Worm (Caenorhabditis elegans) whole organism, L3 larva: ENCODE data around the gene fbxb-46.

ENCODE experiments used
- R02D3.7 ChIP-seq: fragments of 150-350 bp; optimal IDR thresholded peaks from 2 replicates; lab custom pipeline; 2014; ENCODE audit warnings: missing biosample characterization, missing genetic modification characterization
- aly-2 ChIP-seq: fragments of 150-350 bp; optimal IDR thresholded peaks from 2 replicates; lab custom pipeline; 2014; ENCODE audit warnings: missing biosample characterization, missing genetic modification characterization
- ceh-16 ChIP-seq: sonication (generic microtip); optimal IDR thresholded peaks from 2 replicates; lab custom pipeline; 2017; ENCODE audit warnings: missing biosample characterization, missing genetic modification characterization
- ceh-82 ChIP-seq: fragments of 150-350 bp; optimal IDR thresholded peaks from 2 replicates; lab custom pipeline; 2014; ENCODE audit warnings: missing biosample characterization, missing genetic modification characterization
- daf-12 ChIP-seq: fragments of 150-350 bp; optimal IDR thresholded peaks from 2 replicates; lab custom pipeline; 2014; ENCODE audit warnings: missing biosample characterization, missing genetic modification reagents, missing genetic modification characterization
- egl-27 ChIP-seq: sonication (generic microtip); optimal IDR thresholded peaks from 4 replicates; lab custom pipeline; 2017; ENCODE audit warnings: missing biosample characterization, missing genetic modification reagents, missing genetic modification characterization
- egl-5 ChIP-seq: fragments of 150-350 bp; optimal IDR thresholded peaks from 2 replicates; lab custom pipeline; 2017; ENCODE audit warnings: missing biosample characterization, missing genetic modification reagents, missing genetic modification characterization, inconsistent platforms
- elt-1 ChIP-seq: fragments of 150-350 bp; optimal IDR thresholded peaks from 2 replicates; lab custom pipeline; 2014; ENCODE audit warnings: missing biosample characterization, missing genetic modification characterization
- elt-2 ChIP-seq: sonication (generic microtip); optimal IDR thresholded peaks from 2 replicates; lab custom pipeline; 2016; ENCODE audit warnings: missing genetic modification reagents, mild to moderate bottlenecking, missing genetic modification characterization, missing compliant biosample characterization
- elt-3 ChIP-seq, 3 experiments: fragments of 150-350 bp in 1 of 3; sonication (generic microtip) in 2 of 3; optimal IDR thresholded peaks; 2 replicates in 2 of 3; 4 replicates in 1 of 3; lab custom pipeline; 2014 to 2017; ENCODE audit warnings: missing biosample characterization in 3 of 3, missing genetic modification characterization in 3 of 3
- eor-1 ChIP-seq, 2 experiments: fragments of 150-350 bp; optimal IDR thresholded peaks; 2 replicates each; lab custom pipeline; 2014 to 2018; ENCODE audit warnings: missing biosample characterization in 2 of 2, missing genetic modification characterization in 2 of 2
- fkh-10 ChIP-seq: sonication (generic microtip); optimal IDR thresholded peaks from 2 replicates; lab custom pipeline; 2017; ENCODE audit warnings: missing biosample characterization, missing genetic modification reagents, missing genetic modification characterization
- fkh-2 ChIP-seq: fragments of 150-350 bp; optimal IDR thresholded peaks from 2 replicates; lab custom pipeline; 2014; ENCODE audit warnings: missing biosample characterization, missing genetic modification reagents, missing genetic modification characterization
- hmg-11 ChIP-seq: sonication (generic microtip); optimal IDR thresholded peaks from 2 replicates; lab custom pipeline; 2016; ENCODE audit warnings: missing genetic modification characterization, missing compliant biosample characterization
- jun-1 ChIP-seq: fragments of 150-350 bp; optimal IDR thresholded peaks from 2 replicates; lab custom pipeline; 2014; ENCODE audit warnings: missing biosample characterization, missing genetic modification reagents, missing genetic modification characterization
- lin-15B ChIP-seq: fragments of 150-350 bp; optimal IDR thresholded peaks from 2 replicates; lab custom pipeline; 2014; ENCODE audit warnings: missing biosample characterization, missing genetic modification characterization
- lsy-12 ChIP-seq: sonication (generic microtip); optimal IDR thresholded peaks from 2 replicates; lab custom pipeline; 2016; ENCODE audit warnings: mild to moderate bottlenecking, missing genetic modification characterization, missing compliant biosample characterization
- mml-1 ChIP-seq: fragments of 150-350 bp; sonication (generic microtip); optimal IDR thresholded peaks from 3 replicates; lab custom pipeline; 2014; ENCODE audit warnings: missing biosample characterization, missing genetic modification characterization
- nfya-1 ChIP-seq: sonication (generic microtip); optimal IDR thresholded peaks from 2 replicates; lab custom pipeline; 2017; ENCODE audit warnings: missing genetic modification characterization, mild to moderate bottlenecking, missing compliant biosample characterization, antibody characterized with exemption, moderate library complexity; ENCODE audit not compliant: insufficient read depth
- nhr-12 ChIP-seq: fragments of 150-350 bp; optimal IDR thresholded peaks from 2 replicates; lab custom pipeline; 2014; ENCODE audit warnings: missing biosample characterization, missing genetic modification characterization
- nhr-23 ChIP-seq: fragments of 150-350 bp; optimal IDR thresholded peaks from 2 replicates; lab custom pipeline; 2014; ENCODE audit warnings: missing biosample characterization, missing genetic modification reagents, missing genetic modification characterization
- nhr-25 ChIP-seq: sonication (generic microtip); optimal IDR thresholded peaks from 2 replicates; lab custom pipeline; 2017; ENCODE audit warnings: missing biosample characterization, missing genetic modification characterization
- nhr-43 ChIP-seq: sonication (generic microtip); optimal IDR thresholded peaks from 2 replicates; lab custom pipeline; 2016; ENCODE audit warnings: mild to moderate bottlenecking, missing genetic modification characterization, missing compliant biosample characterization; ENCODE audit not compliant: poor library complexity, severe bottlenecking
- nhr-76 ChIP-seq: fragments of 150-350 bp; sonication (generic microtip); optimal IDR thresholded peaks from 5 replicates; lab custom pipeline; 2014; ENCODE audit warnings: missing biosample characterization, missing genetic modification characterization
- pha-4 ChIP-seq: fragments of 150-350 bp; optimal IDR thresholded peaks from 2 replicates; lab custom pipeline; 2014; ENCODE audit warnings: missing biosample characterization, missing genetic modification reagents, missing genetic modification characterization
- pqm-1 ChIP-seq: fragments of 150-350 bp; optimal IDR thresholded peaks from 2 replicates; lab custom pipeline; 2017; ENCODE audit warnings: missing biosample characterization, missing genetic modification characterization, inconsistent platforms
- sea-2 ChIP-seq: fragments of 150-350 bp; sonication (generic microtip); optimal IDR thresholded peaks from 4 replicates; lab custom pipeline; 2014; ENCODE audit warnings: missing biosample characterization, missing genetic modification reagents, missing genetic modification characterization
- snpc-4 ChIP-seq: fragments of 150-350 bp; optimal IDR thresholded peaks from 2 replicates; lab custom pipeline; 2014; ENCODE audit warnings: missing biosample characterization, missing genetic modification characterization
- unc-39 ChIP-seq: sonication (generic microtip); optimal IDR thresholded peaks from 4 replicates; lab custom pipeline; 2017; ENCODE audit warnings: missing biosample characterization, missing genetic modification characterization
- ztf-11 ChIP-seq: fragments of 150-350 bp; optimal IDR thresholded peaks from 2 replicates; lab custom pipeline; 2014; ENCODE audit warnings: missing biosample characterization, missing genetic modification characterization
- ztf-4 ChIP-seq: fragments of 150-350 bp; optimal IDR thresholded peaks from 2 replicates; lab custom pipeline; 2014; ENCODE audit warnings: missing biosample characterization, missing genetic modification characterization

The fbxb-46 gene

DNA sequence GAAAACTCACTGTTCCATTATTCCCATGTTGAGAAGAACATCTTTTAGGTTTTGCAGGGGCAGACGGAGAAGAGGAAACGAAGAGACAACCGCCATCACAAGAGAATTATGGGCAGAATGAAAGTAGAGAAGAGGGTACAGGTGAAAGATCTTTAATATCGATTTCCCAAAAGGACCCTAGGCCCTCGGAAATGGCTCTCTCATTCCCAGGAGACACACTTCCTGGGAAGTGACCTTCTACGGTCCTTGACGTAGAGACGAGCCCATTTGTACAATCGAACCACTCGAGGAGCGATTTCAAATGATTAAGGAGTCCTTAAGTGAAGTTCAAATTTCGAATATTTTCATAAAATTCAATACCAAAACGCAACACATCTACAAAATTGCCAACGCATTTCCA, at the start of gene fbxb-46:
Gene fbxb-46, minus strand, starts transcription at position 101 of the 400 bp plus-strand sequence.
- no peak for TF ChIP-seq R02D3.7
- TF ChIP-seq egl-27 (tag; lab: Kevin White, UChicago): no peak
- no peak for TF ChIP-seq nhr-12
- no peak for TF ChIP-seq ztf-11

DNA sequence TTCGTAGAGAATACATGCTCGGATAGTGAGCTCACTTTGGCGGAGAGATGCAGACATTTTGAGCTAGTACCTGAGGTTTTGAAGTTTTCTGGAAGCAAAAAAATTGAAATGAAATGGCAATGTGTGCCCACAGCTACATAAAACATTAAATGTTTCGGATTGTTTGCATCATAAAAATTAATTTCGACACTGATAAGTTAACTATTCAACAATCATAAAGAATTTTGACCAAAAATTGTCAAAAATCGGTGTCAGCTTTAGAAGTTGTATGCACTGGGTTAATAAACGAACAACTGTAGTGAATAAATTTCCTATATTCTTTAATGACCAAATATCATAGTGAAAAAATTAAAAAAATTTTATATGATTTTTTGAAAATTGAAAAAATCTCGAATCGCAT, 48.0 kb upstream of the fbxb-46 start, which contains the start of gene fbxa-166:
Gene fbxa-166, minus strand, starts transcription at position 101 of the 400 bp plus-strand sequence.
- TF ChIP-seq nfya-1 (tag; lab: Kevin White, UChicago) (no peak), nhr-25 (tag; lab: Kevin White, UChicago) (no peak), lin-15B (no peak), aly-2 (no peak), fkh-2 (tag; lab: Kevin White, UChicago) (no peak)

DNA sequence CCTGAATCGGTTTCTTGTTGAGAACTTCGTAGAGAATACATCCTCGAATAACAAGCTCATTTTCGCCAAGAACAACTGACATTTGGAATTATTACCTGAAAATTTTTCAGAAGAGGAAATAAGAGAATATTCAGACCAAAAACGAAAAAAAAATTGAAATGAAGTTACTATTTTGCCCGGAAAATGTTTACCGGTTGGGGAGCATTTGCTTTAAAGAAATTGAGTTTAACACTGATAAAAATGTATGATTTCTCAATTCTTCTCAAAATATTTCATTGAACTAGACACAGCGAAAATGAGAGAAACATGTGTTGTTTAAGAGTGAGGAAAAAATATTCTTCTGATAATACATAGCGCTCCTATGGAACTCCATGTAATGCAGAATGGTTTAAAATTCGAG, 45.5 kb upstream of the fbxb-46 start, which contains the start of gene fbxa-165:
Gene fbxa-165, minus strand, starts transcription at position 101 of the 400 bp plus-strand sequence.
- TF ChIP-seq lsy-12 (tag; lab: Kevin White, UChicago) (no peak), elt-3 (tag; optimal IDR thresholded peaks at IDR 0.05; lab: Kevin White, UChicago) (no peak), fkh-10 (GFP tag; lab: Kevin White, UChicago) (no peak), nhr-12 (no peak), ceh-82 (tag; lab: Kevin White, UChicago) (no peak), sea-2 (GFP tag; lab: Kevin White, UChicago) (no peak), lin-15B (no peak), nhr-23 (tag; lab: Kevin White, UChicago) (no peak), mml-1 (tag; lab: Kevin White, UChicago) (no peak), eor-1 (tag; optimal IDR thresholded peaks at IDR 0.05; lab: Kevin White, UChicago) (no peak), pqm-1 (tag; lab: Kevin White, UChicago) (no peak), R02D3.7 (no peak), nhr-43 (no peak), unc-39 (no peak), fkh-2 (tag; lab: Kevin White, UChicago) (no peak), ztf-4 (tag; lab: Kevin White, UChicago) (no peak), ceh-16 (tag; lab: Kevin White, UChicago) (no peak), snpc-4 (tag; lab: Kevin White, UChicago) (no peak), hmg-11 (tag; lab: Kevin White, UChicago) (no peak), nfya-1 (tag; lab: Kevin White, UChicago) (no peak)

DNA sequence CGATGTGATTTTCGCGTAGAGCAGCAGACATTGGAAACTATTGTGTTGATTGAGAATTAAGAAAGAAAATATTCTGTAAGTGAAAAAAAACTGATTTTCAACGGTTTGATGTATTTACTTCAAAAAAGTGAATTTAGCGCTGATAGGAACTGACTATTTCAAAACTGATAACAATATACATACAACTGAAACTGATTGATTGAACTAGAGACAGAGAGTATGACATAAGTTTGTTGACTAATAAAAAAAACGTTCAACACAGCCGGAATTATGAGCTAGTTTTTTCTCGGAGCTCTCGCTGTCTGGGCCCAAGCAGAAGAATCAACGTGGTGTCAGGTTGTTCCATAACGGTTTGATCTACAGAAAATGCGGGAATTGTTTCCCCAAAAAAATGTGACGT, 43.0 kb upstream of the fbxb-46 start, which contains the start of gene fbxa-164:
Gene fbxa-164, minus strand, starts transcription at position 101 of the 400 bp plus-strand sequence.
- TF ChIP-seq pha-4 (tag; lab: Kevin White, UChicago) (peak; percentile 11), elt-2 (tag; lab: Kevin White, UChicago) (peak; percentile 32), egl-5 (no peak)

DNA sequence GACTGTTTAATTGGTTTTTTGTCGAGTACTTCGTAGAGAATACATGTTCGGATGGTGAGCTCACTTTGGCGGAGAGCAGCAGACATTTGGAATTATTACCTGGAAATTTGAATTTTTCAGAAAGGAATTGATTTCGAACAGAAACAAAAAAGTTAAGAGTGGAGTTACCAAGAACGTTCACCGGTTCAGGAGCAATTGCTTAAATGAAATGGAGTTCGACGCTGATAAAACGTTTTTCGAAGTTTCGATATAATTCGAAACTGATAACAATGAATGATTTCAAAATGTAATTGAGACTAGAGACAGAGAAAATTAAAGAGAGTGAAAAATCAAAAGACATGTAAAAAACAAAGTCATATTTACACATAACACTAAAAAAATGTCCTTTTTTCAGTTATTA, 39.7 kb upstream of the fbxb-46 start, which contains the start of gene fbxa-163:
Gene fbxa-163, minus strand, starts transcription at position 101 of the 400 bp plus-strand sequence.
- TF ChIP-seq elt-2 (tag; lab: Kevin White, UChicago) (peak; percentile 5), mml-1 (tag; lab: Kevin White, UChicago) (no peak)

DNA sequence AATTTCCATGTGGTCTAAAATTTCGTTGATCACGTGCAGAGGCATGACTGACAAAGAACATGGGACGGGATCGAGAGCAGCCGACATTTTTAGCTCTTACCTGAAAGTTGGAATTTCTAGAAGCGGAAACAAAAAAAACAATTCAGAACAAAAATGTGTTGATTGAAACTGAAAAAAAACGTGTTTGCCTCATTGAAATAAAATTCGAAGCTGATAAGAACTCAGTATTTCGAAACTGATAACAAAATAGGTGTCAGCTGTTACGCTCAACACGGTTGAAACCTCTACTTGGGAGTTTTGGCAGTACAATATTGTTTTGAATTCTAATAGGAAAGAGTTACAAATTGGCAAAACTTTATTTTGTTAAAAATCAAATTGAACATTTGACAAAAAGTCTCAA, 38.0 kb upstream of the fbxb-46 start:
- TF ChIP-seq pha-4 (tag; lab: Kevin White, UChicago): peak; percentile 34
- TF ChIP-seq lin-15B: no peak
- peak; percentile 6 for TF ChIP-seq jun-1
- peak; percentile 88 for TF ChIP-seq elt-2 (tag; lab: Kevin White, UChicago)
- peak; percentile 14 for TF ChIP-seq pqm-1 (tag; lab: Kevin White, UChicago)
- TF ChIP-seq daf-12 (tag; lab: Kevin White, UChicago): no peak
- TF ChIP-seq snpc-4 (tag; lab: Kevin White, UChicago): no peak
- no peak for TF ChIP-seq nhr-76

DNA sequence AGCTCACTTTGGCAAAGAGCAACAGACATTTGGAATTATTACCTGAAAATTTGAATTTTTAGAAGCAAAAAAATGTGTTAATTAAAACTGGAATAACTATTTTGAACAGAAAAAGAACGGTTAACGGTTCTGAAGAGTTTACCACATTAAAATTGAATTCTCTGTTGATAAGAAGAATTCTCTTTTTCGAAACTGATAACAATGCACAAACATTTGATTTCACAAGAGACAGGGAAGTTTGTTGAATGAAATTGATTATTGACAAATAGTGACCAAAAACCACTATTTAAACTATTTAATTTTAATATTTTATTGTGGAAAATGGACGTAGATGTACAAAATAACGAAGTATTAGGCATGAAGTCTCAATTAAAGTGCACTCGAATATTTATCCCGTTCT, 36.6 kb upstream of the fbxb-46 start:
- TF ChIP-seq pqm-1 (tag; lab: Kevin White, UChicago) (peak; percentile 19), pha-4 (tag; lab: Kevin White, UChicago) (peak; percentile 67), ztf-4 (tag; lab: Kevin White, UChicago) (no peak), elt-1 (tag; lab: Kevin White, UChicago) (no peak), ztf-11 (no peak), elt-2 (tag; lab: Kevin White, UChicago) (peak; percentile 82)
